Worm (Caenorhabditis elegans) whole organism, L1 larva: ENCODE results near the gene col-10.

ENCODE experiments used
- elt-3 ChIP-seq, 6 experiments: fragments of 150-350 bp in 1 of 6; sonication (generic microtip); optimal IDR thresholded peaks; 2 replicates each; lab custom pipeline; 2017 to 2018; ENCODE audit warnings: missing biosample characterization in 6 of 6, missing genetic modification characterization in 6 of 6, inconsistent platforms in 1 of 6
- fos-1 ChIP-seq: fragments of 150-350 bp; optimal IDR thresholded peaks from 2 replicates; lab custom pipeline; 2014; ENCODE audit warnings: missing biosample characterization, missing genetic modification characterization
- lin-39 ChIP-seq: fragments of 150-350 bp; optimal IDR thresholded peaks from 2 replicates; lab custom pipeline; 2014; ENCODE audit warnings: missing biosample characterization, missing genetic modification reagents, missing genetic modification characterization
- nhr-237 ChIP-seq: fragments of 150-350 bp; optimal IDR thresholded peaks from 2 replicates; lab custom pipeline; 2014; ENCODE audit warnings: missing biosample characterization, missing genetic modification characterization
- nhr-47 ChIP-seq: sonication (generic microtip); optimal IDR thresholded peaks from 2 replicates; lab custom pipeline; 2016; ENCODE audit warnings: mild to moderate bottlenecking, missing genetic modification characterization, moderate library complexity, missing compliant biosample characterization
- unc-62 ChIP-seq: fragments of 150-350 bp; optimal IDR thresholded peaks from 2 replicates; lab custom pipeline; 2014; ENCODE audit warnings: missing biosample characterization, missing genetic modification reagents, missing genetic modification characterization

- TF ChIP-seq nhr-47 (no peak), nhr-237 (tag; lab: Kevin White, UChicago) (no peak), elt-3 (tag; optimal IDR thresholded peaks at IDR 0.05; lab: Kevin White, UChicago) (no peak), lin-39 (tag; lab: Kevin White, UChicago) (no peak), fos-1 (tag; lab: Kevin White, UChicago) (no peak), unc-62 (no peak)
Measured at ce11 chrV:9168089-9168488, 3.0 kb upstream of the col-10 start, which contains the start of gene B0222.11.
